Worm (Caenorhabditis elegans): ENCODE measurements around the gene F52H3.6.

Gene F52H3.6

ce11 chrII:10028195-10028594 lies at the start of gene F52H3.6:
TSS of gene F52H3.6 (minus strand) at chrII:10028422.
- TF ChIP-seq him-1 (tag; optimal IDR thresholded peaks at IDR 0.05) (no peak), dao-5 (tag; optimal IDR thresholded peaks at IDR 0.05) (no peak), W03F9.2 (tag; optimal IDR thresholded peaks at IDR 0.05) (no peak)

- TF ChIP-seq W03F9.2 (tag; optimal IDR thresholded peaks at IDR 0.05) (no peak), dao-5 (tag; optimal IDR thresholded peaks at IDR 0.05) (no peak), him-1 (tag; optimal IDR thresholded peaks at IDR 0.05) (no peak)
These were observed 47.6 kb upstream of the F52H3.6 start for ce11 chrII:10075794-10076193.

- no peak for TF ChIP-seq dao-5 (tag; optimal IDR thresholded peaks at IDR 0.05)
These were observed 45.8 kb upstream of the F52H3.6 start for ce11 chrII:10073986-10074385.

ce11 chrII:10067817-10068216 lies 39.6 kb upstream of the F52H3.6 start, which contains the start of gene die-1:
TSS of gene die-1 (minus strand) at chrII:10067917.
- TF ChIP-seq him-1 (tag; optimal IDR thresholded peaks at IDR 0.05), result no peak
- TF ChIP-seq W03F9.2 (tag; optimal IDR thresholded peaks at IDR 0.05), result no peak
- no peak for TF ChIP-seq dao-5 (tag; optimal IDR thresholded peaks at IDR 0.05)

ce11 chrII:10065472-10065871 lies 37.2 kb upstream of the F52H3.6 start:
- TF ChIP-seq W03F9.2 (tag; optimal IDR thresholded peaks at IDR 0.05) (no peak), him-1 (tag; optimal IDR thresholded peaks at IDR 0.05) (no peak), dao-5 (tag; optimal IDR thresholded peaks at IDR 0.05) (no peak)

ce11 chrII:10060508-10060907 lies 32.3 kb upstream of the F52H3.6 start, which contains the start of gene stg-1:
TSS of gene stg-1 (minus strand) at chrII:10060660.
- TF ChIP-seq W03F9.2 (tag; optimal IDR thresholded peaks at IDR 0.05) (no peak), him-1 (tag; optimal IDR thresholded peaks at IDR 0.05) (no peak)

- TF ChIP-seq him-1 (tag; optimal IDR thresholded peaks at IDR 0.05) (no peak), dao-5 (tag; optimal IDR thresholded peaks at IDR 0.05) (no peak), W03F9.2 (tag; optimal IDR thresholded peaks at IDR 0.05) (no peak)
These were observed 28.4 kb upstream of the F52H3.6 start, which contains the start of gene C18D1.2 for ce11 chrII:10056545-10057038. TSS of gene C18D1.2 (plus strand) at chrII:10056988.

- no peak for TF ChIP-seq him-1 (tag; optimal IDR thresholded peaks at IDR 0.05)
- TF ChIP-seq dao-5 (tag; optimal IDR thresholded peaks at IDR 0.05), result no peak
- no peak for TF ChIP-seq W03F9.2 (tag; optimal IDR thresholded peaks at IDR 0.05)
These were observed 23.3 kb upstream of the F52H3.6 start for ce11 chrII:10051485-10051884.

- TF ChIP-seq W03F9.2 (tag; optimal IDR thresholded peaks at IDR 0.05), result no peak
- no peak for TF ChIP-seq dao-5 (tag; optimal IDR thresholded peaks at IDR 0.05)
- TF ChIP-seq him-1 (tag; optimal IDR thresholded peaks at IDR 0.05), result no peak
These were observed 20.3 kb upstream of the F52H3.6 start, which contains the start of gene flp-4 for ce11 chrII:10048568-10048967. TSS of gene flp-4 (plus strand) at chrII:10048868.

ce11 chrII:10045670-10046069 lies 17.4 kb upstream of the F52H3.6 start:
- no peak for TF ChIP-seq dao-5 (tag; optimal IDR thresholded peaks at IDR 0.05)
- no peak for TF ChIP-seq him-1 (tag; optimal IDR thresholded peaks at IDR 0.05)
- no peak for TF ChIP-seq W03F9.2 (tag; optimal IDR thresholded peaks at IDR 0.05)

- TF ChIP-seq dao-5 (tag; optimal IDR thresholded peaks at IDR 0.05) (no peak), W03F9.2 (tag; optimal IDR thresholded peaks at IDR 0.05) (no peak), him-1 (tag; optimal IDR thresholded peaks at IDR 0.05) (no peak)
These were observed 16.7 kb upstream of the F52H3.6 start, which contains the start of the genes F52H3.11 and bath-38 for ce11 chrII:10044961-10045360. TSS of gene F52H3.11 (minus strand) at chrII:10045163. TSS of gene bath-38 (minus strand) at chrII:10045270.

- no peak for TF ChIP-seq him-1 (tag; optimal IDR thresholded peaks at IDR 0.05)
- TF ChIP-seq dao-5 (tag; optimal IDR thresholded peaks at IDR 0.05), result no peak
- no peak for TF ChIP-seq W03F9.2 (tag; optimal IDR thresholded peaks at IDR 0.05)
These were observed 12.6 kb upstream of the F52H3.6 start, which contains the start of gene ogr-2 for ce11 chrII:10040834-10041233. TSS of gene ogr-2 (plus strand) at chrII:10041134.

ce11 chrII:10039799-10040198 lies 11.6 kb upstream of the F52H3.6 start, which contains the start of gene let-268:
TSS of gene let-268 (minus strand) at chrII:10039980.
- no peak for TF ChIP-seq him-1 (tag; optimal IDR thresholded peaks at IDR 0.05)
- no peak for TF ChIP-seq W03F9.2 (tag; optimal IDR thresholded peaks at IDR 0.05)

- TF ChIP-seq W03F9.2 (tag; optimal IDR thresholded peaks at IDR 0.05) (no peak), dao-5 (tag; optimal IDR thresholded peaks at IDR 0.05) (no peak), him-1 (tag; optimal IDR thresholded peaks at IDR 0.05) (no peak)
These were observed 7.2 kb upstream of the F52H3.6 start for ce11 chrII:10035425-10035824.
